Fruit fly (Drosophila melanogaster) whole organism, wandering third instar larva: ENCODE data around the gene CG11425.
A peak's percentile ranks its signal among the peaks of the same experiment; 100 is the strongest.

Experiments used
- Abd-B ChIP-seq: fragments of >200 bp; optimal IDR thresholded peaks from 2 replicates; lab custom pipeline; 2017; ENCODE audit warnings: missing biosample characterization, missing genetic modification characterization
- CG32264 ChIP-seq: fragments of 200-800 bp; sonication (Bioruptor generic); optimal IDR thresholded peaks from 2 replicates; lab custom pipeline; 2016; ENCODE audit warnings: missing biosample characterization, missing genetic modification characterization
- CG9705 ChIP-seq: fragments of 200-800 bp; sonication (Bioruptor generic); optimal IDR thresholded peaks from 2 replicates; lab custom pipeline; 2018; ENCODE audit warnings: missing biosample characterization, mild to moderate bottlenecking, missing genetic modification characterization
- CrebA ChIP-seq: fragments of 200-800 bp; sonication (Bioruptor generic); optimal IDR thresholded peaks from 2 replicates; lab custom pipeline; 2016; ENCODE audit warnings: missing biosample characterization, mild to moderate bottlenecking, missing genetic modification characterization, borderline replicate concordance
- Dfd ChIP-seq: fragments of >200 bp; optimal IDR thresholded peaks from 2 replicates; lab custom pipeline; 2017; ENCODE audit warnings: missing biosample characterization, missing genetic modification characterization
- Dif ChIP-seq: fragments of 200-275, 200-300 bp; sonication (Bioruptor generic); optimal IDR thresholded peaks from 2 replicates; lab custom pipeline; 2018; ENCODE audit warnings: missing biosample characterization, missing genetic modification characterization; ENCODE audit not compliant: partially characterized antibody
- GATAd ChIP-seq: sonication (Bioruptor generic); optimal IDR thresholded peaks from 2 replicates; lab custom pipeline; 2016; ENCODE audit warnings: missing biosample characterization, missing genetic modification characterization
- HLH106 ChIP-seq: fragments of 200-800 bp; optimal IDR thresholded peaks from 3 replicates; lab custom pipeline; 2019; ENCODE audit warnings: missing biosample characterization, mild to moderate bottlenecking, missing genetic modification characterization, moderate library complexity
- Hnf4 ChIP-seq: fragments of 200-800 bp; sonication (Bioruptor generic); optimal IDR thresholded peaks from 2 replicates; lab custom pipeline; 2016; ENCODE audit warnings: missing biosample characterization, mild to moderate bottlenecking, missing genetic modification characterization
- Hr78 ChIP-seq: fragments of >200 bp; optimal IDR thresholded peaks from 2 replicates; lab custom pipeline; 2017; ENCODE audit warnings: missing biosample characterization, missing genetic modification characterization
- Hr83 ChIP-seq: fragments of 200-300 bp; sonication (Bioruptor generic); optimal IDR thresholded peaks from 2 replicates; lab custom pipeline; 2016; ENCODE audit warnings: missing biosample characterization, mild to moderate bottlenecking, missing genetic modification characterization, moderate library complexity; ENCODE audit not compliant: poor library complexity, severe bottlenecking
- Jra ChIP-seq: sonication (Bioruptor generic); optimal IDR thresholded peaks from 2 replicates; lab custom pipeline; 2016; ENCODE audit warnings: missing biosample characterization, missing genetic modification characterization
- Mio ChIP-seq: sonication (Bioruptor generic); optimal IDR thresholded peaks from 2 replicates; lab custom pipeline; 2016; ENCODE audit warnings: missing biosample characterization, missing genetic modification characterization
- Myc ChIP-seq: fragments of >200 bp; optimal IDR thresholded peaks from 2 replicates; lab custom pipeline; 2017
- N ChIP-seq: fragments of >200 bp; optimal IDR thresholded peaks from 2 replicates; lab custom pipeline; 2018; ENCODE audit warnings: missing biosample characterization, missing external identifiers, missing genetic modification characterization
- OdsH ChIP-seq: fragments of 200-800 bp; sonication (Bioruptor generic); optimal IDR thresholded peaks from 2 replicates; lab custom pipeline; 2016; ENCODE audit warnings: missing biosample characterization, mild to moderate bottlenecking, missing genetic modification characterization
- Rel ChIP-seq, 2 experiments: fragments of 200-800 bp; sonication (Bioruptor generic) in 1 of 2; optimal IDR thresholded peaks; 2 replicates in 1 of 2; 3 replicates in 1 of 2; lab custom pipeline; 2016 to 2019; ENCODE audit warnings: mild to moderate bottlenecking in 2 of 2, missing biosample characterization in 2 of 2, missing genetic modification characterization in 2 of 2, moderate library complexity in 1 of 2
- Sp1 ChIP-seq: fragments of 200-800 bp; sonication (Bioruptor generic); optimal IDR thresholded peaks from 3 replicates; lab custom pipeline; 2019; ENCODE audit warnings: missing biosample characterization, mild to moderate bottlenecking, missing genetic modification characterization, moderate library complexity
- Vsx2 ChIP-seq: fragments of 200-300, 225-300 bp; sonication (Bioruptor generic); optimal IDR thresholded peaks from 2 replicates; lab custom pipeline; 2018; ENCODE audit warnings: missing biosample characterization, missing genetic modification characterization; ENCODE audit not compliant: partially characterized antibody
- br ChIP-seq: fragments of 200-800 bp; sonication (Bioruptor generic); optimal IDR thresholded peaks from 2 replicates; lab custom pipeline; 2016; ENCODE audit warnings: missing biosample characterization, missing genetic modification characterization
- brk ChIP-seq: fragments of 200-800 bp; sonication (Bioruptor generic); optimal IDR thresholded peaks from 2 replicates; lab custom pipeline; 2016; ENCODE audit warnings: missing biosample characterization, mild to moderate bottlenecking, missing genetic modification characterization
- dl ChIP-seq, 2 experiments: fragments of 175-275, 200-275 bp in 1 of 2; fragments of 200-275 bp in 1 of 2; sonication (Bioruptor generic); optimal IDR thresholded peaks; lab custom pipeline; 2018; ENCODE audit warnings: mild to moderate bottlenecking in 2 of 2, missing biosample characterization in 2 of 2, missing genetic modification characterization in 2 of 2, moderate library complexity in 2 of 2; ENCODE audit not compliant: partially characterized antibody in 2 of 2, insufficient read depth in 1 of 2
- dmrt93B ChIP-seq: fragments of 200-800 bp; sonication (Bioruptor generic); optimal IDR thresholded peaks from 2 replicates; lab custom pipeline; 2018; ENCODE audit warnings: missing biosample characterization, mild to moderate bottlenecking, missing genetic modification characterization
- dsf ChIP-seq: sonication (Bioruptor generic); optimal IDR thresholded peaks from 2 replicates; lab custom pipeline; 2016; ENCODE audit warnings: missing biosample characterization, missing genetic modification characterization, borderline replicate concordance
- ey ChIP-seq: fragments of 200-800 bp; sonication (Bioruptor generic); optimal IDR thresholded peaks from 2 replicates; lab custom pipeline; 2016; ENCODE audit warnings: missing biosample characterization, missing genetic modification characterization
- foxo ChIP-seq, 2 experiments: fragments of 200-800 bp; sonication (Bioruptor generic); optimal IDR thresholded peaks; 2 replicates in 1 of 2; 3 replicates in 1 of 2; lab custom pipeline; 2016 to 2017; ENCODE audit warnings: missing biosample characterization in 2 of 2, missing genetic modification characterization in 2 of 2
- fru ChIP-seq: fragments of 200-800 bp; sonication (Bioruptor generic); optimal IDR thresholded peaks from 3 replicates; lab custom pipeline; 2016; ENCODE audit warnings: missing biosample characterization, mild to moderate bottlenecking, missing genetic modification characterization
- h ChIP-seq: fragments of 200-800 bp; sonication (Bioruptor generic); optimal IDR thresholded peaks from 3 replicates; lab custom pipeline; 2016; ENCODE audit warnings: missing biosample characterization, mild to moderate bottlenecking, missing genetic modification characterization
- jim ChIP-seq: fragments of 175-275, 200-325 bp; sonication (Bioruptor generic); optimal IDR thresholded peaks from 2 replicates; lab custom pipeline; 2016; ENCODE audit warnings: missing biosample characterization, mild to moderate bottlenecking, missing genetic modification characterization
- lola ChIP-seq: fragments of >200 bp; optimal IDR thresholded peaks from 2 replicates; lab custom pipeline; 2017; ENCODE audit warnings: missing biosample characterization, missing genetic modification characterization
- pan ChIP-seq: fragments of >200 bp; optimal IDR thresholded peaks from 2 replicates; lab custom pipeline; 2017
- psq ChIP-seq: fragments of 200-800 bp; sonication (Bioruptor generic); optimal IDR thresholded peaks from 3 replicates; lab custom pipeline; 2017; ENCODE audit warnings: missing biosample characterization, mild to moderate bottlenecking, missing genetic modification characterization, moderate library complexity
- rgr ChIP-seq: fragments of 200-800 bp; sonication (Bioruptor generic); optimal IDR thresholded peaks from 3 replicates; lab custom pipeline; 2016; ENCODE audit warnings: missing biosample characterization, mild to moderate bottlenecking, missing genetic modification characterization
- sage ChIP-seq: fragments of 200-800 bp; sonication (Bioruptor generic); optimal IDR thresholded peaks from 2 replicates; lab custom pipeline; 2016; ENCODE audit warnings: missing biosample characterization, mild to moderate bottlenecking, missing genetic modification characterization
- sv ChIP-seq: fragments of 200-800 bp; sonication (Bioruptor generic); optimal IDR thresholded peaks from 3 replicates; lab custom pipeline; 2016; ENCODE audit warnings: missing biosample characterization, missing genetic modification characterization
- tai ChIP-seq: sonication (Bioruptor generic); optimal IDR thresholded peaks from 2 replicates; lab custom pipeline; 2016; ENCODE audit warnings: missing biosample characterization, missing genetic modification characterization
- usp ChIP-seq: fragments of >200 bp; optimal IDR thresholded peaks from 2 replicates; lab custom pipeline; 2017; ENCODE audit warnings: missing biosample characterization, missing genetic modification characterization
- woc ChIP-seq: sonication (Bioruptor generic); optimal IDR thresholded peaks from 2 replicates; lab custom pipeline; 2016; ENCODE audit warnings: missing biosample characterization, mild to moderate bottlenecking, missing genetic modification characterization

The CG11425 gene

DNA sequence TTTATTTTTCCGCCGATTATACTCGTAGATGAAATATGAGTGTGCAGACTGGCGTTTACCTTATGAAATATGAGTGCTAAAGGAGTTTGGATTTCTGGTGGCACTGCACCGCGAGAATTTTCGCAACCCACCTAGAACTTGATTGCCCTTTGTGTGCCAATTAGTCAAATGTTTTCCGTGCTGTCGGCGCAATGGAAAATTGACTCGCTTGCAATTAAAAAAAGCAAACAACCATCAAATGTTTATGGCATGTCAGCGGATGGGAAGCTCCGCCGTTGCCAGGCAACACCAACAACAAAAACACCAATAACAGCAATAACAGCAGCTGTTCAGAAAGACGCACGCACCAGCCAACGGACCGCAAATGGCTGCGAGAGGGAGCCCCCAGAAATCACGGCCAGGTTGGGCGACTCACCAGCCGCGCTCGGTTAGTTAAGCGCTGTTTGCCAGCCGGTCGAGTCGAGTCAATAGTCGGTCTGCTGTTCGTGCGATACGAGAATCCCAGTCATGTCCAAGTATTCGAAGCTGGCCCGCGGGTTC lies 8.1 kb upstream of the CG11425 start:
- TF ChIP-seq OdsH (peak; percentile 14), Hnf4 (GFP tag; lab: Kevin White, UChicago) (no peak), br (GFP tag; lab: Kevin White, UChicago) (no peak), Abd-B (no peak), tai (GFP tag; lab: Kevin White, UChicago) (no peak), usp (GFP tag; lab: Kevin White, UChicago) (no peak), psq (GFP tag; lab: Kevin White, UChicago) (no peak), Myc (lab: Kevin White, UChicago) (no peak), sv (GFP tag; lab: Kevin White, UChicago) (no peak), woc (peak; percentile 70), CrebA (GFP tag; lab: Kevin White, UChicago) (no peak), ey (GFP tag; lab: Kevin White, UChicago) (no peak)

DNA sequence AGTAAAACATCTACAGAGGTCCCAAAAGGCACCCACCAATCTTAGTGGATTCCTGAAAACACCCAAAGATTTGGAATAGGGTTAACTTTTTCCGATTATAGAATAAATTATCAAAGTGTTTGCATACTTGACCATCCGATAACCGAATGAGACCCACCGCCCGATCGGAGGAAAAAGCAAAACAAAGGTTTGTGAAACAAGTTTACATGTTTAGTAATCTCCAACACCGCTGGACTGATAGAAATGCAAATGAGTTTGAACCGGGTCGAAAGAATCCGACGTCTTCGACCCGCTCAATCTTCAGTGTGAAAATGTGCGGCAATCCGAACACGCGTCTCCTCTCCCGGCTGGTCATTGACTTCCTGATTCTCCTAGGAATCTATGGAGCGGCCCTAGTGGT lies 6.0 kb upstream of the CG11425 start, which contains the start of gene CG11437:
Gene CG11437, plus strand, starts transcription at position 301 of the 400 bp plus-strand sequence.
- TF ChIP-seq dmrt93B (GFP tag; lab: Kevin White, UChicago) (no peak), psq (GFP tag; lab: Kevin White, UChicago) (no peak), ey (GFP tag; lab: Kevin White, UChicago) (no peak), N (GFP tag; lab: Kevin White, UChicago) (no peak), foxo (GFP tag; optimal IDR thresholded peaks at IDR 0.05; lab: Kevin White, UChicago) (no peak)
- TF ChIP-seq, all 38 proteins: peak for 0

DNA sequence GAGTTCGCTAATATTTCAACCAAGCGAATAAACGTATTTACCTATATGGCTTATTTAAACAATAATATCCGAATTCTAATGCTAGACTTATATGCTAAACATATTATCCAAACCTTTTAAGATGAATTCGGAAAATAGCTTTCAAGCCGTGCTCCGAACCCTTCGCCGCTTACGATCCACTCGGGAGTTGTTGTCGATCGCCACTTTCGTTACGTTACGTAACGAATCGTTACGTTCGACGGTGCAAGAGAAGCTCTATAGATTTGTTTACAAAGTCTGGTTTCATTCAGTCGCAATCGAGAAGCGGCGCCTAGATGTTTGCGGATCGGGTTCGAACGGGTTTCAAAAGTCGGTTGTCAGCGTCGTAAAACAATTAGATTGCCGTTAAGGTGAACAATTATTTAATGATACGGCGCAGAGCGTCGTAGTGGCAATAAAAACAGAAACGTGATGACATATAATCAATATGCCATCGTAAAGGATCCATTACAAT lies 4.2 kb upstream of the CG11425 start, which contains the start of gene CG11426:
Gene CG11426, plus strand, starts transcription at position 258 of the 493 bp plus-strand sequence.
- TF ChIP-seq OdsH, result no peak
- TF ChIP-seq CrebA (GFP tag; lab: Kevin White, UChicago), result no peak
- no peak for TF ChIP-seq Hr83 (GFP tag; lab: Kevin White, UChicago)
- no peak for TF ChIP-seq h
- no peak for TF ChIP-seq br (GFP tag; lab: Kevin White, UChicago)
- no peak for TF ChIP-seq pan (lab: Kevin White, UChicago)
- TF ChIP-seq N (GFP tag; lab: Kevin White, UChicago), result no peak
- no peak for TF ChIP-seq Vsx2 (GFP tag; lab: Kevin White, UChicago)
- TF ChIP-seq dsf (GFP tag; lab: Kevin White, UChicago), result no peak
- no peak for TF ChIP-seq brk (GFP tag; lab: Kevin White, UChicago)
- no peak for TF ChIP-seq CG32264 (GFP tag; lab: Kevin White, UChicago)
- TF ChIP-seq dl (GFP tag; optimal IDR thresholded peaks at IDR 0.05; lab: Kevin White, UChicago; ENCODE audit: insufficient read depth in 1 of 2, partially characterized antibody in 2 of 2), result no peak
- no peak for TF ChIP-seq Myc (lab: Kevin White, UChicago)
- no peak for TF ChIP-seq psq (GFP tag; lab: Kevin White, UChicago)
- TF ChIP-seq GATAd (GFP tag; lab: Kevin White, UChicago), result no peak
- no peak for TF ChIP-seq Dfd (GFP tag; lab: Kevin White, UChicago)
- no peak for TF ChIP-seq lola (GFP tag; lab: Kevin White, UChicago)

DNA sequence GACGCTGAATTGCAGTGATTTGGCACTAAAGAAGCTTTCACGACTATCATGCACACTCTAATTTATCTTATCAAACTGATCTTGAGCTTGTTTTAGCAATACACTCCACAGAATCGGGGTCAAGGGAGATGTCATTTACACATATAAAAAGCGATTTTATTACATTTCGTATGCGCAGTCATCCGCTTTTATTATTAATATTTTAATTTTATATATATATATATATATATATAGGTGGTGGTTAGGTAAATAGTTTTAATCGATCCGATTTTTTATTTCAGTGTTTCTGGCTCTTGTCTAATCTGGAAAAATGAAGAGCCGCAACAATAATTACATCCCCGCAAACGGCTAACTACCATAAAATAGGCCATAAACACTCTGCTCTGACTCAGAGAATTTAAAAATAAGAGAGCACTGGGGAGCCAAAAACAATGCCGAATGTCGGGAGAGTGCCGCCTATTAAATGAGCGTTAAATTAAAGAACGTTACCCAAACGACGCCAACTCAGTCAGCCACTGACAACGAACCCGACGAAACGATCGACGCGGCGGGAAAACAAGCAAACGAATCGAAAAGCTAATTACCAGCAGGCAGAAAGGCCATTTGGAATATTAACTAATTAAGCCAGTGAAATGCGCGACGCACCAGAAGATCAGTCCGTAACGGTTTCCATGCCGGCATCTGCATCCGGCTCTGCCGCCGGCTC lies 2.9 kb upstream of the CG11425 start:
- TF ChIP-seq Jra (GFP tag; lab: Kevin White, UChicago) (peak; percentile 12), Hr78 (GFP tag; lab: Kevin White, UChicago) (no peak), rgr (GFP tag; lab: Kevin White, UChicago) (peak; percentile 5), Sp1 (peak; percentile 25), fru (GFP tag; lab: Kevin White, UChicago) (no peak), usp (GFP tag; lab: Kevin White, UChicago) (no peak), Hnf4 (GFP tag; lab: Kevin White, UChicago) (no peak), brk (GFP tag; lab: Kevin White, UChicago) (no peak), CrebA (GFP tag; lab: Kevin White, UChicago) (peak; percentile 24), Rel (GFP tag; optimal IDR thresholded peaks at IDR 0.05; lab: Kevin White, UChicago) (no peak), Rel (tag; optimal IDR thresholded peaks at IDR 0.05; lab: Kevin White, UChicago) (no peak), sage (GFP tag; lab: Kevin White, UChicago) (no peak), foxo (GFP tag; optimal IDR thresholded peaks at IDR 0.05; lab: Kevin White, UChicago) (no peak), woc (no peak), tai (GFP tag; lab: Kevin White, UChicago) (no peak), Myc (lab: Kevin White, UChicago) (no peak), dl (GFP tag; optimal IDR thresholded peaks at IDR 0.05; lab: Kevin White, UChicago; ENCODE audit: insufficient read depth in 1 of 2, partially characterized antibody in 2 of 2) (peak; percentile 5 to 24), jim (GFP tag; lab: Kevin White, UChicago) (no peak), Dif (GFP tag; lab: Kevin White, UChicago) (peak; percentile 23), Vsx2 (GFP tag; lab: Kevin White, UChicago) (peak; percentile 93), Dfd (GFP tag; lab: Kevin White, UChicago) (no peak), Mio (GFP tag; lab: Kevin White, UChicago) (no peak), CG32264 (GFP tag; lab: Kevin White, UChicago) (no peak), lola (GFP tag; lab: Kevin White, UChicago) (no peak), dmrt93B (GFP tag; lab: Kevin White, UChicago) (no peak), CG9705 (GFP tag; lab: Kevin White, UChicago) (no peak), HLH106 (tag; lab: Kevin White, UChicago) (peak; percentile 40), OdsH (no peak), psq (GFP tag; lab: Kevin White, UChicago) (peak; percentile 47)
